Worm (Caenorhabditis elegans): Measurements from ENCODE around the gene K01A11.3.

K01A11.3 gene

ce11 chrIII:3476245-3476644, 23.8 kb upstream of the K01A11.3 start (continued):
- TF ChIP-seq nhr-232 (tag; optimal IDR thresholded peaks at IDR 0.05) (no peak), ama-1 (optimal IDR thresholded peaks at IDR 0.05) (no peak), fkh-6 (tag; optimal IDR thresholded peaks at IDR 0.05) (peak; percentile 76), che-1 (tag; optimal IDR thresholded peaks at IDR 0.05) (peak; percentile 36), ceh-6 (GFP tag; optimal IDR thresholded peaks at IDR 0.05) (no peak), ceh-31 (tag; optimal IDR thresholded peaks at IDR 0.05) (peak; percentile 99), lim-6 (tag; optimal IDR thresholded peaks at IDR 0.05) (peak; percentile 94), hlh-13 (GFP tag; optimal IDR thresholded peaks at IDR 0.05) (no peak), mec-3 (tag; optimal IDR thresholded peaks at IDR 0.05; ENCODE audit: borderline replicate concordance) (peak; percentile 96), F13H6.1 (tag; optimal IDR thresholded peaks at IDR 0.05) (peak; percentile 79), odd-2 (tag; optimal IDR thresholded peaks at IDR 0.05) (no peak), sdc-2 (tag; optimal IDR thresholded peaks at IDR 0.05) (peak; percentile 71), pax-1 (tag; optimal IDR thresholded peaks at IDR 0.05) (no peak), nfya-1 (tag; optimal IDR thresholded peaks at IDR 0.05) (no peak), eyg-1 (tag; optimal IDR thresholded peaks at IDR 0.05) (peak; percentile 51), fax-1 (tag; optimal IDR thresholded peaks at IDR 0.05) (peak; percentile 95), ets-4 (tag; optimal IDR thresholded peaks at IDR 0.05) (peak; percentile 98), K09A11.1 (tag; optimal IDR thresholded peaks at IDR 0.05; ENCODE audit: insufficient read depth) (no peak), fkh-10 (GFP tag; optimal IDR thresholded peaks at IDR 0.05) (no peak), ceh-14 (tag; optimal IDR thresholded peaks at IDR 0.05) (peak; percentile 95), unc-55 (GFP tag; optimal IDR thresholded peaks at IDR 0.05) (no peak), C08G9.2 (tag; optimal IDR thresholded peaks at IDR 0.05) (peak; percentile 99), ceh-24 (tag; optimal IDR thresholded peaks at IDR 0.05) (no peak), ceh-48 (tag; optimal IDR thresholded peaks at IDR 0.05) (no peak), unc-3 (GFP tag; conservative IDR thresholded peaks at IDR 0.05) (no peak), unc-3 (tag; optimal IDR thresholded peaks at IDR 0.05) (peak; percentile 88), ceh-2 (tag; optimal IDR thresholded peaks at IDR 0.05) (peak; percentile 96), hlh-15 (tag; optimal IDR thresholded peaks at IDR 0.05) (peak; percentile 81), elt-4 (tag; optimal IDR thresholded peaks at IDR 0.05) (peak; percentile 75), unc-42 (tag; optimal IDR thresholded peaks at IDR 0.05) (peak; percentile 70), ztf-16 (tag; optimal IDR thresholded peaks at IDR 0.05) (peak; percentile 73), sox-2 (GFP tag; IDR thresholded peaks at IDR 0.05) (no peak), pqm-1 (tag; optimal IDR thresholded peaks at IDR 0.05) (peak; percentile 97), ceh-19 (GFP tag; optimal IDR thresholded peaks at IDR 0.05) (peak; percentile 59), ceh-34 (tag; optimal IDR thresholded peaks at IDR 0.05) (peak; percentile 71), nhr-11 (tag; optimal IDR thresholded peaks at IDR 0.05) (no peak), pat-9 (tag; optimal IDR thresholded peaks at IDR 0.05) (no peak)

- no peak for TF ChIP-seq hlh-8 (tag; optimal IDR thresholded peaks at IDR 0.05)
- TF ChIP-seq rnt-1 (tag; optimal IDR thresholded peaks at IDR 0.05): no peak
- no peak for TF ChIP-seq unc-55 (GFP tag; optimal IDR thresholded peaks at IDR 0.05)
- TF ChIP-seq ceh-6 (GFP tag; optimal IDR thresholded peaks at IDR 0.05): no peak
- no peak for TF ChIP-seq ceh-18 (tag; optimal IDR thresholded peaks at IDR 0.05)
- TF ChIP-seq syd-9 (tag; optimal IDR thresholded peaks at IDR 0.05): no peak
- TF ChIP-seq ttx-3 (tag; optimal IDR thresholded peaks at IDR 0.05): no peak
- TF ChIP-seq madf-2 (tag; optimal IDR thresholded peaks at IDR 0.05): no peak
- TF ChIP-seq tbx-2 (tag; optimal IDR thresholded peaks at IDR 0.05): no peak
- no peak for TF ChIP-seq C38D4.7 (GFP tag; optimal IDR thresholded peaks at IDR 0.05)
- TF ChIP-seq ceh-48 (tag; optimal IDR thresholded peaks at IDR 0.05): no peak
- no peak for TF ChIP-seq fkh-6 (tag; optimal IDR thresholded peaks at IDR 0.05)
Observed at ce11 chrIII:3475497-3475896, 23.1 kb upstream of the K01A11.3 start, which contains the start of gene C34C12.9. Gene C34C12.9 (minus strand): TSS chrIII:3475512.

All from whole organism, late embryonic.